Worm (Caenorhabditis elegans): ENCODE measurements around the gene C18A11.2.

DNA sequence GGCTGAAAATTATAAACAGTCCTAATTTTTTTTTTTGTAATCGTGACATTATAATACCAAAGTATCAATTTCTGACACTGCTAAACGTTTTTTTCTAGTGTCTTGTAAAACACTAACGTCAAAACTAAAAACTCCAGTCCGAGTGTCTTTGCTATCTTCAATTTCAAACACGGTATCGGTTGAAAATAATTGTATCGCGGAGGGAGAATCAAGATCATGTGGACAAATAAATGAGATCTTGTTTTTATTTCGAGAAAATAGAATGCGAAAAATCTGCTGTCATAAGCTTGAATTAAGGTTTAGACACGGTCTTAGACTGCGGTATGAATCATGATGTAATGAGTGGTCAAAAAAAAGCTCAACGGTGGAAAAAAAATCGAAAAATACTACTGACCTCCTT, 18.7 kb upstream of the C18A11.2 start:
- TF ChIP-seq him-1 (tag; optimal IDR thresholded peaks at IDR 0.05): no peak
- no peak for TF ChIP-seq W03F9.2 (tag; optimal IDR thresholded peaks at IDR 0.05)

Data from whole organism, L4/young adult.